Worm (Caenorhabditis elegans) whole organism, L4 larva: ENCODE data around the gene hot-1.

Experiments
- ZK546.5 ChIP-seq, 2 experiments: sonication (generic microtip); optimal IDR thresholded peaks; 2 replicates each; lab custom pipeline; 2017; ENCODE audit warnings: missing biosample characterization in 2 of 2, missing genetic modification characterization in 2 of 2
- aly-2 ChIP-seq: sonication (generic microtip); optimal IDR thresholded peaks from 2 replicates; lab custom pipeline; 2018; ENCODE audit warnings: missing biosample characterization, missing genetic modification characterization
- ama-1 ChIP-seq: fragments of 150-350 bp; optimal IDR thresholded peaks from 2 replicates; lab custom pipeline; 2014; ENCODE audit warnings: inconsistent platforms, mixed read lengths
- daf-19 ChIP-seq: fragments of 200-800 bp; sonication (Bioruptor generic); conservative IDR thresholded peaks from 2 replicates; pipeline ENCODE4 v1.3.6; 2022; ENCODE audit warnings: missing genetic modification characterization, missing compliant biosample characterization
- hif-1 ChIP-seq, 2 experiments: sonication (generic microtip); optimal IDR thresholded peaks; 2 replicates each; lab custom pipeline; 2016 to 2017; ENCODE audit warnings: missing compliant biosample characterization in 2 of 2, missing genetic modification characterization in 2 of 2, missing genetic modification reagents in 2 of 2, missing genotype in 2 of 2, mild to moderate bottlenecking in 1 of 2
- lin-1 ChIP-seq: fragments of 200-800 bp; sonication (Bioruptor generic); IDR thresholded peaks from 2 replicates; pipeline ENCODE4 v1.3.6; 2022; ENCODE audit warnings: missing genetic modification reagents, missing genetic modification characterization, missing compliant biosample characterization
- lin-13 ChIP-seq: fragments of 150-350 bp; optimal IDR thresholded peaks from 2 replicates; lab custom pipeline; 2014; ENCODE audit warnings: missing biosample characterization, missing genetic modification reagents, missing genetic modification characterization
- madf-5 ChIP-seq, 2 experiments: fragments of 200-800 bp; sonication (Bioruptor generic); IDR thresholded peaks; 2 replicates each; pipeline ENCODE4 v1.3.6; 2022; ENCODE audit warnings: missing compliant biosample characterization in 2 of 2, missing genetic modification characterization in 2 of 2
- mes-2 ChIP-seq: sonication (generic microtip); optimal IDR thresholded peaks from 2 replicates; lab custom pipeline; 2016; ENCODE audit warnings: missing genotype, mild to moderate bottlenecking, missing genetic modification characterization, missing compliant biosample characterization; ENCODE audit not compliant: poor library complexity, severe bottlenecking
- nhr-11 ChIP-seq: fragments of 150-350 bp; optimal IDR thresholded peaks from 2 replicates; lab custom pipeline; 2014; ENCODE audit warnings: missing biosample characterization, missing genetic modification characterization
- nhr-6 ChIP-seq: fragments of 150-350 bp; optimal IDR thresholded peaks from 2 replicates; lab custom pipeline; 2014; ENCODE audit warnings: missing biosample characterization, missing genetic modification characterization
- unc-62 ChIP-seq, 3 experiments: fragments of 150-350 bp in 1 of 3; sonication (generic microtip); optimal IDR thresholded peaks in 2 of 3; peaks in 1 of 3; 1 replicate in 1 of 3; 2 replicates in 2 of 3; lab custom pipeline; 2014 to 2017; ENCODE audit warnings: missing biosample characterization in 3 of 3, missing genetic modification characterization in 3 of 3, missing genetic modification reagents in 3 of 3, missing genotype in 1 of 3
- zip-2 ChIP-seq: fragments of 150-350 bp; optimal IDR thresholded peaks from 2 replicates; lab custom pipeline; 2014; ENCODE audit warnings: missing biosample characterization, missing genetic modification characterization

- TF ChIP-seq unc-62 (GFP tag; optimal IDR thresholded peaks at IDR 0.05 in 1 of 2; lab: Kevin White, UChicago): no peak
- TF ChIP-seq unc-62 (tag; optimal IDR thresholded peaks at IDR 0.05; lab: Kevin White, UChicago): no peak
- TF ChIP-seq daf-19: no peak
- TF ChIP-seq hif-1 (tag; optimal IDR thresholded peaks at IDR 0.05; lab: Kevin White, UChicago): no peak
- no peak for TF ChIP-seq mes-2 (tag; lab: Kevin White, UChicago)
- no peak for TF ChIP-seq lin-13 (GFP tag; lab: Kevin White, UChicago)
- no peak for TF ChIP-seq ama-1 (lab: Kevin White, UChicago)
- TF ChIP-seq ZK546.5 (tag; optimal IDR thresholded peaks at IDR 0.05; lab: Kevin White, UChicago): no peak
- no peak for TF ChIP-seq aly-2 (tag; lab: Kevin White, UChicago)
- no peak for TF ChIP-seq madf-5 (GFP tag; IDR thresholded peaks at IDR 0.05; lab: Robert Waterston, UW)
- no peak for TF ChIP-seq nhr-6 (tag; lab: Kevin White, UChicago)
- no peak for TF ChIP-seq lin-1
- TF ChIP-seq nhr-11 (tag; lab: Kevin White, UChicago): no peak
- TF ChIP-seq zip-2 (tag; lab: Kevin White, UChicago): no peak
Measured at ce11 chrV:14620835-14621234, at the start of gene hot-1.
